Worm (Caenorhabditis elegans): ENCODE data around the gene srz-61.

DNA sequence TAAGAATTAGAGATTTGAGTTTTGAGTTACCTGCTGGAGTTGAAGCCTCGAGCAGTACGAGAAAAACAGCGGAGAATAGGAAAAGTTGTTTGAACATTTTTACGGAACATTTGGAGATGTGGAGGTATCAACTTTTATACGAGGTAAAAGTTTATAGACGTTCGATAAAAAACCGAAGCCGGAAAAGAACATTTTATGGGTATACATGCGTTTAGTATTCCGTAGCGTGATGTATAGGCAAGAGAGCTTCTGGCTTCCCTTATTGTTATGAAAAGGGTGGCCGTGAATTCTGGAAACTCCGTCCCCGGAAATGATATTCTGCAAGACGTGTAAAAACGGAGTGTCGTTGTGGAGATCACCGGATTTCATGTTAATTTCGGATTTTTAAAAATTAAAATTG lies 556 bp upstream of the srz-61 start, which contains the start of gene K03D3.5:
- TF ChIP-seq ama-1 (optimal IDR thresholded peaks at IDR 0.05) (no peak), nhr-11 (tag; optimal IDR thresholded peaks at IDR 0.05) (no peak), dve-1 (tag; optimal IDR thresholded peaks at IDR 0.05) (no peak), pqm-1 (tag; optimal IDR thresholded peaks at IDR 0.05) (no peak), ceh-30 (tag; optimal IDR thresholded peaks at IDR 0.05) (no peak), elt-2 (tag; optimal IDR thresholded peaks at IDR 0.05) (no peak), fkh-10 (GFP tag; optimal IDR thresholded peaks at IDR 0.05) (no peak), fkh-6 (tag; optimal IDR thresholded peaks at IDR 0.05) (no peak), ceh-45 (GFP tag; IDR thresholded peaks at IDR 0.05) (no peak), nfya-1 (tag; optimal IDR thresholded peaks at IDR 0.05) (no peak), ttx-3 (tag; optimal IDR thresholded peaks at IDR 0.05) (no peak), pat-9 (tag; optimal IDR thresholded peaks at IDR 0.05) (no peak), dmd-4 (tag; optimal IDR thresholded peaks at IDR 0.05; ENCODE audit: borderline replicate concordance) (no peak), pag-3 (tag; optimal IDR thresholded peaks at IDR 0.05; ENCODE audit: borderline replicate concordance) (no peak)

Measured in whole organism, late embryonic.